Fruit fly (Drosophila melanogaster) whole organism, embryonic: ENCODE measurements around the gene RpS8.

Experiments
- Aef1 ChIP-seq: fragments of 200-800 bp; sonication (Bioruptor generic); IDR thresholded peaks from 3 replicates; pipeline ENCODE4 v1.3.6; 2022; ENCODE audit warnings: missing biosample characterization, missing genetic modification characterization
- B-H1 ChIP-seq: fragments of 200-800 bp; sonication (Bioruptor generic); IDR thresholded peaks from 3 replicates; pipeline ENCODE4 v1.3.6; 2022; ENCODE audit warnings: missing biosample characterization, missing genetic modification characterization
- CG10209 ChIP-seq: fragments of 200-800 bp; sonication (Bioruptor generic); optimal IDR thresholded peaks from 3 replicates; lab custom pipeline; 2017; ENCODE audit warnings: missing biosample characterization, mild to moderate bottlenecking, missing genetic modification characterization, missing genetic modification reagents
- CG10366 ChIP-seq: fragments of 200-800 bp; sonication (Bioruptor generic); IDR thresholded peaks from 2 replicates; pipeline ENCODE4 v1.3.6; 2022; ENCODE audit warnings: missing biosample characterization, missing genetic modification characterization
- CG11093 ChIP-seq: fragments of 200-800 bp; sonication (Bioruptor generic); IDR thresholded peaks from 3 replicates; pipeline ENCODE4 v1.3.6; 2022; ENCODE audit warnings: missing biosample characterization, missing genetic modification characterization
- CG12071 ChIP-seq: fragments of 200-800 bp; sonication (Bioruptor generic); optimal IDR thresholded peaks from 3 replicates; lab custom pipeline; 2018; ENCODE audit warnings: missing biosample characterization, mild to moderate bottlenecking, missing genetic modification characterization
- CG12744 ChIP-seq: fragments of 200-800 bp; sonication (Bioruptor generic); optimal IDR thresholded peaks from 2 replicates; lab custom pipeline; 2016; ENCODE audit warnings: missing biosample characterization, missing genetic modification characterization
- CG13296 ChIP-seq: fragments of 200-800 bp; sonication (Bioruptor generic); optimal IDR thresholded peaks from 3 replicates; lab custom pipeline; 2018; ENCODE audit warnings: missing biosample characterization, mild to moderate bottlenecking, missing genetic modification characterization
- CG14965 ChIP-seq: fragments of 200-800 bp; sonication (Bioruptor generic); optimal IDR thresholded peaks from 2 replicates; lab custom pipeline; 2016; ENCODE audit warnings: missing biosample characterization, missing genetic modification characterization, borderline replicate concordance
- CG15011 ChIP-seq: fragments of 200-800 bp; sonication (Bioruptor generic); optimal IDR thresholded peaks from 3 replicates; lab custom pipeline; 2018; ENCODE audit warnings: missing biosample characterization, mild to moderate bottlenecking, missing genetic modification characterization
- CG1529 ChIP-seq: fragments of 200-800 bp; sonication (Bioruptor generic); optimal IDR thresholded peaks from 3 replicates; lab custom pipeline; 2018; ENCODE audit warnings: missing biosample characterization, missing genetic modification characterization
- CG15514 ChIP-seq: fragments of 200-800 bp; sonication (Bioruptor generic); optimal IDR thresholded peaks from 3 replicates; lab custom pipeline; 2017; ENCODE audit warnings: missing biosample characterization, missing genetic modification characterization, mild to moderate bottlenecking, moderate library complexity, missing genetic modification reagents
- CG17829 ChIP-seq: fragments of 200-800 bp; optimal IDR thresholded peaks from 2 replicates; lab custom pipeline; 2019; ENCODE audit warnings: missing biosample characterization, mild to moderate bottlenecking, missing genetic modification characterization, moderate library complexity
- CG18011 ChIP-seq: fragments of 200-800 bp; sonication (Bioruptor generic); optimal IDR thresholded peaks from 2 replicates; lab custom pipeline; 2017; ENCODE audit warnings: missing biosample characterization, missing genetic modification characterization, mild to moderate bottlenecking, moderate library complexity, missing genotype
- CG2120 ChIP-seq: fragments of 200-800 bp; sonication (Bioruptor generic); optimal IDR thresholded peaks from 3 replicates; lab custom pipeline; 2016; ENCODE audit warnings: missing biosample characterization, missing genetic modification characterization
- CG2202 ChIP-seq: fragments of 200-800 bp; sonication (Bioruptor generic); optimal IDR thresholded peaks from 2 replicates; lab custom pipeline; 2018; ENCODE audit warnings: missing biosample characterization, mild to moderate bottlenecking, missing genetic modification characterization
- CG2678 ChIP-seq: fragments of 200-800 bp; sonication (Bioruptor generic); optimal IDR thresholded peaks from 3 replicates; lab custom pipeline; 2019; ENCODE audit warnings: missing biosample characterization, mild to moderate bottlenecking, missing genetic modification characterization, moderate library complexity
- CG31388 ChIP-seq: fragments of 200-800 bp; sonication (Bioruptor generic); optimal IDR thresholded peaks from 2 replicates; lab custom pipeline; 2016; ENCODE audit warnings: missing biosample characterization, missing genetic modification characterization
- CG3407 ChIP-seq: fragments of 200-800 bp; sonication (Bioruptor generic); optimal IDR thresholded peaks from 2 replicates; lab custom pipeline; 2018; ENCODE audit warnings: missing biosample characterization, mild to moderate bottlenecking, missing genetic modification characterization
- CG3838 ChIP-seq: fragments of 200-800 bp; sonication (Bioruptor generic); optimal IDR thresholded peaks from 3 replicates; lab custom pipeline; 2016; ENCODE audit warnings: missing biosample characterization, missing genetic modification characterization
- CG4820 ChIP-seq: fragments of 200-800 bp; sonication (Bioruptor generic); optimal IDR thresholded peaks from 3 replicates; lab custom pipeline; 2016; ENCODE audit warnings: missing biosample characterization, missing genetic modification characterization
- CG6175 ChIP-seq: fragments of 200-800 bp; sonication (Bioruptor generic); IDR thresholded peaks from 3 replicates; pipeline ENCODE4 v1.3.6; 2022; ENCODE audit warnings: missing biosample characterization, missing genetic modification characterization
- CG9609 ChIP-seq: fragments of 200-800 bp; sonication (Bioruptor generic); optimal IDR thresholded peaks from 3 replicates; lab custom pipeline; 2016; ENCODE audit warnings: missing biosample characterization, missing genetic modification characterization
- CG9797 ChIP-seq: fragments of 200-800 bp; sonication (Bioruptor generic); optimal IDR thresholded peaks from 3 replicates; lab custom pipeline; 2018; ENCODE audit warnings: missing biosample characterization, mild to moderate bottlenecking, missing genetic modification characterization
- CG9876 ChIP-seq: fragments of 200-800 bp; sonication (Bioruptor generic); optimal IDR thresholded peaks from 2 replicates; lab custom pipeline; 2016; ENCODE audit warnings: missing biosample characterization, missing genetic modification characterization
- CrebB ChIP-seq: fragments of 200-800 bp; sonication (Bioruptor generic); optimal IDR thresholded peaks from 3 replicates; lab custom pipeline; 2018; ENCODE audit warnings: missing biosample characterization, mild to moderate bottlenecking, missing genetic modification characterization
- D19B ChIP-seq: fragments of 200-800 bp; sonication (Bioruptor generic); optimal IDR thresholded peaks from 2 replicates; lab custom pipeline; 2017; ENCODE audit warnings: missing biosample characterization, mild to moderate bottlenecking, missing genetic modification characterization
- Deaf1 ChIP-seq: fragments of 200-800 bp; optimal IDR thresholded peaks from 3 replicates; lab custom pipeline; 2019; ENCODE audit warnings: missing biosample characterization, mild to moderate bottlenecking, missing genetic modification characterization, moderate library complexity
- HLH54F ChIP-seq: fragments of 200-800 bp; sonication (Bioruptor generic); optimal IDR thresholded peaks from 3 replicates; lab custom pipeline; 2016; ENCODE audit warnings: missing biosample characterization, missing genetic modification characterization
- HmgD ChIP-seq: fragments of 200-800 bp; sonication (Bioruptor generic); optimal IDR thresholded peaks from 3 replicates; lab custom pipeline; 2016; ENCODE audit warnings: missing biosample characterization, missing genetic modification characterization
- MTF-1 ChIP-seq: fragments of 200-800 bp; sonication (Bioruptor generic); optimal IDR thresholded peaks from 2 replicates; lab custom pipeline; 2018; ENCODE audit warnings: missing biosample characterization, mild to moderate bottlenecking, missing genetic modification characterization, borderline replicate concordance
- PHDP ChIP-seq: fragments of 200-800 bp; sonication (Bioruptor generic); optimal IDR thresholded peaks from 3 replicates; lab custom pipeline; 2018; ENCODE audit warnings: missing biosample characterization, mild to moderate bottlenecking, missing genetic modification characterization, moderate library complexity
- Sox102F ChIP-seq: fragments of 200-800 bp; sonication (Bioruptor generic); optimal IDR thresholded peaks from 2 replicates; lab custom pipeline; 2018; ENCODE audit warnings: missing biosample characterization, mild to moderate bottlenecking, missing genetic modification characterization, moderate library complexity
- bowl ChIP-seq: fragments of 200-800 bp; sonication (Bioruptor generic); IDR thresholded peaks from 2 replicates; pipeline ENCODE4 v1.3.6; 2022; ENCODE audit warnings: missing biosample characterization, missing genetic modification characterization
- br ChIP-seq: fragments of >200 bp; optimal IDR thresholded peaks from 2 replicates; lab custom pipeline; 2017
- cg ChIP-seq: fragments of 200-800 bp; sonication (Bioruptor generic); optimal IDR thresholded peaks from 3 replicates; lab custom pipeline; 2019; ENCODE audit warnings: missing biosample characterization, mild to moderate bottlenecking, missing genetic modification characterization, moderate library complexity
- corto ChIP-seq: fragments of 200-800 bp; sonication (Bioruptor generic); optimal IDR thresholded peaks from 2 replicates; lab custom pipeline; 2016; ENCODE audit warnings: missing biosample characterization, mild to moderate bottlenecking, missing genetic modification characterization, moderate library complexity
- crp ChIP-seq, 2 experiments: fragments of 200-800 bp; sonication (Bioruptor generic); optimal IDR thresholded peaks; 2 replicates in 1 of 2; 3 replicates in 1 of 2; lab custom pipeline; 2017; ENCODE audit warnings: missing biosample characterization in 2 of 2, missing genetic modification characterization in 2 of 2, mild to moderate bottlenecking in 1 of 2, moderate library complexity in 1 of 2
- en ChIP-seq: fragments of 200-800 bp; sonication (Bioruptor generic); optimal IDR thresholded peaks from 2 replicates; lab custom pipeline; 2016; ENCODE audit warnings: missing biosample characterization, missing genetic modification characterization
- gcm2 ChIP-seq: fragments of 200-800 bp; sonication (Bioruptor generic); optimal IDR thresholded peaks from 2 replicates; lab custom pipeline; 2016; ENCODE audit warnings: missing biosample characterization, missing genetic modification characterization
- hth ChIP-seq: fragments of >200 bp; optimal IDR thresholded peaks from 2 replicates; lab custom pipeline; 2017; ENCODE audit warnings: inconsistent platforms
- lov ChIP-seq, 2 experiments: fragments of 200-800 bp in 1 of 2; fragments of >200 bp in 1 of 2; sonication (Bioruptor generic) in 1 of 2; IDR thresholded peaks in 1 of 2; optimal IDR thresholded peaks in 1 of 2; 2 replicates in 1 of 2; 3 replicates in 1 of 2; pipeline versions ENCODE4 v1.3.6 to Lab custom; 2017 to 2022; ENCODE audit warnings: missing biosample characterization in 1 of 2, missing genetic modification characterization in 1 of 2
- sc ChIP-seq, 3 experiments: fragments of >200 bp in 2 of 3; fragments of 200-800 bp in 1 of 3; sonication (Bioruptor generic) in 1 of 3; optimal IDR thresholded peaks; 2 replicates in 2 of 3; 3 replicates in 1 of 3; lab custom pipeline; 2017; ENCODE audit warnings: mild to moderate bottlenecking in 1 of 3, missing biosample characterization in 1 of 3, missing genetic modification characterization in 1 of 3, missing genetic modification reagents in 1 of 3
- schlank ChIP-seq: fragments of 200-800 bp; sonication (Bioruptor generic); optimal IDR thresholded peaks from 2 replicates; lab custom pipeline; 2018; ENCODE audit warnings: missing biosample characterization, mild to moderate bottlenecking, missing genetic modification characterization
- sens ChIP-seq: fragments of 200-800 bp; sonication (Bioruptor generic); peaks from one replicate; lab custom pipeline; 2016; ENCODE audit warnings: missing biosample characterization, missing genetic modification characterization
- slp2 ChIP-seq: fragments of 200-800 bp; sonication (Bioruptor generic); optimal IDR thresholded peaks from 2 replicates; lab custom pipeline; 2016; ENCODE audit warnings: missing biosample characterization, missing genetic modification characterization
- ssp ChIP-seq: fragments of 200-800 bp; sonication (Bioruptor generic); IDR thresholded peaks from 2 replicates; pipeline ENCODE4 v1.3.6; 2022; ENCODE audit warnings: missing biosample characterization, missing genetic modification characterization
- tgo ChIP-seq: fragments of 200-800 bp; sonication (Bioruptor generic); IDR thresholded peaks from 3 replicates; pipeline ENCODE4 v1.3.6; 2022; ENCODE audit warnings: missing biosample characterization, missing genetic modification characterization
- toy ChIP-seq: fragments of 200-800 bp; sonication (Bioruptor generic); IDR thresholded peaks from 2 replicates; pipeline ENCODE4 v1.3.6; 2022; ENCODE audit warnings: missing biosample characterization, missing genetic modification characterization

RpS8 gene

DNA sequence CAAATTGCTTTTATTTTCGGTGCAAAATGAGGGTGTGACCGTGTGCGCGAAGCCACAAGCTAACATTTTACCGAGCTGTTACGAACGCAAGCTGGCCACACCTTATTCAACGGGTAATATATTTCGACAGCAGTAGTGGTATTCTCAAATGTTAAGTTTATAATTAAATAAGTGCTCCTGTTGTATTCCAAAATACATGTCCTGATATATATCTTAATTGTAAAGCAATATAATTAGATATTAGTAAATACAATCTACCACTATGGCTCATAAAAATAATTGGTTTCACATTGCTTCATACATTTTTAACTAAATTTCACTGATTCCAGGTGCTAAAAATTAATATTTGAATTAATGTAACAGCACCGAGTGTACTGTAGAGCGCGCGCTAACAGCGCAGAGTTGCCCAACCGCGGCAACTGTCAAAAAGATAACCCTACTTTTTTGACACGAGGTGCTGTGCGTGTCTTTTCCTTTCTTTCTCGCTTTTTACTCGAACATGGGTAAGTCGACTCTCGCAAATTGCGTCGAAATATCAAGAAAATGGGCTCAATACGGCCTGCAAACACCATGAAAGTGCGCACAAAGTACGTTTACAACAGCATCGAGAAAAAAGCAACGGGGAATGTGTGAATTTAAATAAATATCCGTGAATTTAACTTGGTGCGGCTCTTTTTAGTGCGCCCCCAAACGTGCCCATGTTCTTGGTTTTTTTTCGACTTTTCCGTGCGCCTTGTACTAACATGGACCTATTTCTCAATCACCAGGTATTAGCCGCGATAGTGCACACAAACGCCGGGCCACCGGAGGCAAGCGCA, at the start of gene RpS8, which contains the start of gene CG15514 (continued):
- TF ChIP-seq CG12744 (GFP tag; lab: Kevin White, UChicago) = no peak
- TF ChIP-seq CG31388 (GFP tag; lab: Kevin White, UChicago) = no peak
- TF ChIP-seq CG1529 = peak; percentile 43
- TF ChIP-seq sc (optimal IDR thresholded peaks at IDR 0.05; lab: Kevin White, UChicago) = no peak
- peak; percentile 17 for TF ChIP-seq sc (GFP tag; optimal IDR thresholded peaks at IDR 0.05; lab: Kevin White, UChicago)
- TF ChIP-seq en = no peak
- TF ChIP-seq ssp (GFP tag; lab: Robert Waterston, UW) = no peak
- peak; percentile 63 for TF ChIP-seq CG17829 (tag; lab: Kevin White, UChicago)
- TF ChIP-seq CG12071 (GFP tag; lab: Kevin White, UChicago) = peak; percentile 42
- TF ChIP-seq CG10209 = peak; percentile 66
- no peak for TF ChIP-seq CG6175
- TF ChIP-seq cg (GFP tag; lab: Kevin White, UChicago) = no peak
- peak in 1 of 2 experiments; percentile 14 for TF ChIP-seq crp (GFP tag; optimal IDR thresholded peaks at IDR 0.05; lab: Kevin White, UChicago)
- TF ChIP-seq sens = peak; percentile 35
- peak; percentile 37; the same call in 1 of the 3 replicates for TF ChIP-seq tgo (GFP tag; lab: Robert Waterston, UW)
- TF ChIP-seq CG15011 (GFP tag; lab: Kevin White, UChicago) = no peak
- TF ChIP-seq br (lab: Kevin White, UChicago) = no peak
- no peak for TF ChIP-seq toy
- TF ChIP-seq HLH54F (GFP tag; lab: Kevin White, UChicago) = no peak
- TF ChIP-seq hth (lab: Kevin White, UChicago) = no peak
- peak; percentile 31; the same call in 1 of the 2 replicates for TF ChIP-seq CG10366 (GFP tag; lab: Robert Waterston, UW)
- TF ChIP-seq Deaf1 = no peak
- no peak for TF ChIP-seq corto
- TF ChIP-seq CG18011 (GFP tag; lab: Kevin White, UChicago) = no peak
- peak; percentile 43 for TF ChIP-seq CG2120
- peak; percentile 83 for TF ChIP-seq CG2678 (tag; lab: Kevin White, UChicago)
- TF ChIP-seq Aef1 = peak; percentile 45; the same call in 1 of the 3 replicates
- peak; percentile 49 for TF ChIP-seq D19B
- TF ChIP-seq CG9797 (GFP tag; lab: Kevin White, UChicago) = peak; percentile 71
- no peak for TF ChIP-seq lov (optimal IDR thresholded peaks at IDR 0.05; lab: Kevin White, UChicago)
- TF ChIP-seq lov (GFP tag; IDR thresholded peaks at IDR 0.05; lab: Robert Waterston, UW) = no peak
- TF ChIP-seq Sox102F (GFP tag; lab: Kevin White, UChicago) = peak; percentile 46
- TF ChIP-seq HmgD (GFP tag; lab: Kevin White, UChicago) = no peak
- no peak for TF ChIP-seq bowl
- TF ChIP-seq CG4820 (GFP tag; lab: Kevin White, UChicago) = peak; percentile 21
- TF ChIP-seq CG15514 (GFP tag; lab: Kevin White, UChicago) = no peak
- peak; percentile 38 for TF ChIP-seq CG2202 (tag; lab: Kevin White, UChicago)
- TF ChIP-seq MTF-1 = peak; percentile 65
- TF ChIP-seq B-H1 = no peak
- TF ChIP-seq slp2 = peak; percentile 19
- TF ChIP-seq gcm2 (GFP tag; lab: Kevin White, UChicago) = no peak
- peak; percentile 57 for TF ChIP-seq PHDP (tag; lab: Kevin White, UChicago)
- TF ChIP-seq CG9876 = peak; percentile 6
- TF ChIP-seq CG13296 (GFP tag; lab: Kevin White, UChicago) = peak; percentile 70
- TF ChIP-seq CG11093 = no peak
- TF ChIP-seq CG9609 (GFP tag; lab: Kevin White, UChicago) = no peak
- TF ChIP-seq CG3407 (GFP tag; lab: Kevin White, UChicago) = peak; percentile 58
- no peak for TF ChIP-seq CrebB (tag; lab: Kevin White, UChicago)
- TF ChIP-seq CG14965 (GFP tag; lab: Kevin White, UChicago) = no peak
- no peak for TF ChIP-seq CG3838 (GFP tag; lab: Kevin White, UChicago)
- TF ChIP-seq schlank (tag; lab: Kevin White, UChicago) = peak; percentile 41
